Fruit fly (Drosophila melanogaster): ENCODE measurements around the gene Tsp66A.

DNA sequence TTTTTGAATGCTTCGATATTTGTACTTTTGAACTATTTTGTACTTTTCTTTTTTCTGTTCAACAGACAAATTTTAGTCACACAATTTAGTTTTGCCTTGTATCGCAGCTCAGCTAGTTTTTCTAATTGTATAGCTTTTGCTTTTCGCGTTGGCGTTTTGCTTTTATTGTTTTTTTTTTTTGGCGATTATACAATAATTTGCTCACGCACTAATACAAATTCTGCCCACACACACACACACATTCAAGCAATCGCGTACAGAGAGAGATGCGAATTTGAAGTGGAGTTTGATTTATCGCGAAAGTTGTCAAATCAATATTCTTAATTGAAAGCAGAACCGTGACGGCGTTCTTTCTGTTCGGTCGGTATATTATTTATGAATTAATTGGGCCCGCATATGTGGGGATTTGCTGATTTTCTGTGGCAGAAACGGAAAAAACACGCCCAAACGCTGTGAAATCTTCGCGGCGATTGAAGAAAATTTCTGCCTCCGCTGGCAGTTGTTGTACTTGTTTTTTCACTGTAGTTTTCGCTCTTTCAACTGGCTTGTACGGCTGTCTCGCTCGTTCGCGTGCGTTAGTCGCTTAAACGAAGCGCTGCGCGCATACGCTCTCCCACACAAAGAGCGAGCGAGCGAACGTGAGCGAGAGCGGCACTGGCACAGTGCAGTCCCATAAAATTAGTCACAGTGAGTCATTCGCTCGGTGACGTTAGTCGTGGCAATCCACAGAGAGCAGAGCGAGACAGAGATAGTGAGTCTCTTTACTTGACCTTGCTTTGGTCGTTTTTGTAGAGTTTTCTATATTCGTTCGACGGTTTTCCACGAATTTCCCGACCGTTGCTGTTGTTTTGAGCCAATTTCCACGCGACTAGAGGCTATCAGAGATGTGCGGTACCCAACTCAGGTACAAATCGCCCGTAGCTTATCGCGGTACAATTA, 30.3 kb upstream of the Tsp66A start, which contains the start of gene Rac2:
- peak; percentile 45 for TF ChIP-seq CG9948 (tag; optimal IDR thresholded peaks at IDR 0.05)
- TF ChIP-seq Pif1B (GFP tag; optimal IDR thresholded peaks at IDR 0.05): peak; percentile 65
- TF ChIP-seq Ets98B (GFP tag; IDR thresholded peaks at IDR 0.05): peak; percentile 67
- peak; percentile 68 for TF ChIP-seq EcR (GFP tag; optimal IDR thresholded peaks at IDR 0.05)
- peak; percentile 21 for TF ChIP-seq Snoo (tag; optimal IDR thresholded peaks at IDR 0.05)
- TF ChIP-seq CG13204 (GFP tag; optimal IDR thresholded peaks at IDR 0.05): peak; percentile 64
- peak; percentile 63 for TF ChIP-seq CG14655 (GFP tag; optimal IDR thresholded peaks at IDR 0.05)
- TF ChIP-seq CG17806 (tag; optimal IDR thresholded peaks at IDR 0.05): peak; percentile 10
- peak; percentile 68 for TF ChIP-seq CG32121 (GFP tag; IDR thresholded peaks at IDR 0.05)
- peak; percentile 57 for TF ChIP-seq CG12605 (GFP tag; IDR thresholded peaks at IDR 0.05)
